Worm (Caenorhabditis elegans): ENCODE results near the gene fbxc-51.

Gene fbxc-51

ce11 chrII:909554-909953 is 40.9 kb downstream of the fbxc-51 start, which contains the start of the genes fbxc-24 and fbxc-27:
Gene fbxc-24, minus strand, starts transcription at chrII:909654.
Gene fbxc-27, plus strand, starts transcription at chrII:909769.
- no peak for TF ChIP-seq ceh-34 (tag; optimal IDR thresholded peaks at IDR 0.05)
- TF ChIP-seq fax-1 (tag; optimal IDR thresholded peaks at IDR 0.05), result no peak
- TF ChIP-seq C38D4.7 (GFP tag; optimal IDR thresholded peaks at IDR 0.05), result no peak

ce11 chrII:911680-912079 is 43.1 kb downstream of the fbxc-51 start, which contains the start of gene fbxc-31:
Gene fbxc-31, plus strand, starts transcription at chrII:911980.
- TF ChIP-seq madf-2 (tag; optimal IDR thresholded peaks at IDR 0.05) (no peak), ceh-45 (GFP tag; IDR thresholded peaks at IDR 0.05) (no peak), T23F11.4 (GFP tag; optimal IDR thresholded peaks at IDR 0.05) (no peak), nhr-232 (tag; optimal IDR thresholded peaks at IDR 0.05) (no peak), zip-5 (tag; optimal IDR thresholded peaks at IDR 0.05) (no peak), C08G9.2 (tag; optimal IDR thresholded peaks at IDR 0.05) (no peak), dmd-4 (tag; optimal IDR thresholded peaks at IDR 0.05; ENCODE audit: borderline replicate concordance) (no peak), hlh-13 (GFP tag; optimal IDR thresholded peaks at IDR 0.05) (no peak), che-1 (tag; optimal IDR thresholded peaks at IDR 0.05) (no peak), ceh-24 (tag; optimal IDR thresholded peaks at IDR 0.05) (no peak), ceh-48 (tag; optimal IDR thresholded peaks at IDR 0.05) (no peak), dve-1 (tag; optimal IDR thresholded peaks at IDR 0.05) (no peak), hlh-6 (tag; optimal IDR thresholded peaks at IDR 0.05) (no peak)

- TF ChIP-seq nfya-1 (tag; optimal IDR thresholded peaks at IDR 0.05) (peak; percentile 9), unc-86 (tag; optimal IDR thresholded peaks at IDR 0.05) (no peak)
Observed at ce11 chrII:913222-913722, 44.7 kb downstream of the fbxc-51 start, which contains the start of gene fbxc-33. Gene fbxc-33, plus strand, starts transcription at chrII:913672.

ce11 chrII:915206-915605 is 46.6 kb downstream of the fbxc-51 start:
- TF ChIP-seq hlh-6 (tag; optimal IDR thresholded peaks at IDR 0.05), result no peak
- TF ChIP-seq C08G9.2 (tag; optimal IDR thresholded peaks at IDR 0.05), result no peak
- TF ChIP-seq elt-2 (tag; optimal IDR thresholded peaks at IDR 0.05), result peak; percentile 100
- no peak for TF ChIP-seq K09A11.1 (tag; optimal IDR thresholded peaks at IDR 0.05; ENCODE audit: insufficient read depth)
- TF ChIP-seq dve-1 (tag; optimal IDR thresholded peaks at IDR 0.05), result peak; percentile 41
- no peak for TF ChIP-seq gmeb-2 (tag; optimal IDR thresholded peaks at IDR 0.05)
- TF ChIP-seq sox-2 (GFP tag; IDR thresholded peaks at IDR 0.05), result no peak
- no peak for TF ChIP-seq ceh-22 (tag; optimal IDR thresholded peaks at IDR 0.05)
- no peak for TF ChIP-seq eyg-1 (tag; optimal IDR thresholded peaks at IDR 0.05)
- no peak for TF ChIP-seq mec-3 (tag; optimal IDR thresholded peaks at IDR 0.05; ENCODE audit: borderline replicate concordance)
- TF ChIP-seq ceh-2 (tag; optimal IDR thresholded peaks at IDR 0.05), result no peak
- no peak for TF ChIP-seq npax-4 (tag; optimal IDR thresholded peaks at IDR 0.05)
- no peak for TF ChIP-seq nhr-232 (tag; optimal IDR thresholded peaks at IDR 0.05)
- no peak for TF ChIP-seq K02D7.2 (tag; optimal IDR thresholded peaks at IDR 0.05)
- TF ChIP-seq tbx-2 (tag; optimal IDR thresholded peaks at IDR 0.05), result no peak
- TF ChIP-seq lim-6 (tag; optimal IDR thresholded peaks at IDR 0.05), result no peak
- TF ChIP-seq zip-5 (tag; optimal IDR thresholded peaks at IDR 0.05), result no peak
- no peak for TF ChIP-seq sdc-2 (tag; optimal IDR thresholded peaks at IDR 0.05)
- no peak for TF ChIP-seq pat-9 (tag; optimal IDR thresholded peaks at IDR 0.05)
- TF ChIP-seq ama-1 (optimal IDR thresholded peaks at IDR 0.05), result no peak
- no peak for TF ChIP-seq pag-3 (tag; optimal IDR thresholded peaks at IDR 0.05; ENCODE audit: borderline replicate concordance)
- TF ChIP-seq C38D4.7 (GFP tag; optimal IDR thresholded peaks at IDR 0.05), result no peak
- TF ChIP-seq nhr-11 (tag; optimal IDR thresholded peaks at IDR 0.05), result no peak
- TF ChIP-seq pqm-1 (tag; optimal IDR thresholded peaks at IDR 0.05), result peak; percentile 70

All from whole organism, late embryonic.